Worm (Caenorhabditis elegans) whole organism, L4/young adult: ENCODE measurements around the gene faxc-2.

ENCODE experiments used
- W03F9.2 ChIP-seq: fragments of 150-350 bp; optimal IDR thresholded peaks from 2 replicates; lab custom pipeline; 2014; ENCODE audit warnings: missing biosample characterization, missing genetic modification characterization
- dao-5 ChIP-seq: sonication (generic microtip); optimal IDR thresholded peaks from 2 replicates; lab custom pipeline; 2016; ENCODE audit warnings: missing genotype, missing genetic modification characterization, moderate library complexity, missing compliant biosample characterization
- him-1 ChIP-seq: sonication (generic microtip); optimal IDR thresholded peaks from 2 replicates; lab custom pipeline; 2016; ENCODE audit warnings: missing genotype, missing genetic modification reagents, missing genetic modification characterization, missing compliant biosample characterization

Gene faxc-2

ce11 chrII:13291406-13292124 is 17.5 kb upstream of the faxc-2 start:
- TF ChIP-seq dao-5 (no peak), W03F9.2 (tag; lab: Kevin White, UChicago) (no peak)

- TF ChIP-seq W03F9.2 (tag; lab: Kevin White, UChicago), result no peak
- TF ChIP-seq him-1, result no peak
- no peak for TF ChIP-seq dao-5
Observed at ce11 chrII:13292913-13293312, 16.2 kb upstream of the faxc-2 start.

- TF ChIP-seq him-1, result no peak
- no peak for TF ChIP-seq dao-5
- TF ChIP-seq W03F9.2 (tag; lab: Kevin White, UChicago), result no peak
Observed at ce11 chrII:13293502-13293901, 15.6 kb upstream of the faxc-2 start.

ce11 chrII:13297283-13297682 is 11.8 kb upstream of the faxc-2 start:
- TF ChIP-seq dao-5 (no peak), W03F9.2 (tag; lab: Kevin White, UChicago) (no peak), him-1 (no peak)

ce11 chrII:13297935-13298334 is 11.2 kb upstream of the faxc-2 start:
- no peak for TF ChIP-seq W03F9.2 (tag; lab: Kevin White, UChicago)
- TF ChIP-seq him-1, result no peak
- TF ChIP-seq dao-5, result no peak

- TF ChIP-seq W03F9.2 (tag; lab: Kevin White, UChicago), result no peak
- no peak for TF ChIP-seq dao-5
- no peak for TF ChIP-seq him-1
Observed at ce11 chrII:13298534-13298933, 10.6 kb upstream of the faxc-2 start.

ce11 chrII:13299166-13299805 is 9.8 kb upstream of the faxc-2 start:
- TF ChIP-seq him-1 (no peak), W03F9.2 (tag; lab: Kevin White, UChicago) (no peak), dao-5 (no peak)

- TF ChIP-seq him-1 (no peak), dao-5 (no peak), W03F9.2 (tag; lab: Kevin White, UChicago) (no peak)
Observed at ce11 chrII:13300590-13300989, 8.5 kb upstream of the faxc-2 start.

ce11 chrII:13304339-13304938 is 4.7 kb upstream of the faxc-2 start:
- TF ChIP-seq dao-5, result no peak
- no peak for TF ChIP-seq him-1
- TF ChIP-seq W03F9.2 (tag; lab: Kevin White, UChicago), result no peak

ce11 chrII:13310230-13310629 is 1.1 kb downstream of the faxc-2 start:
- TF ChIP-seq him-1 (no peak), dao-5 (no peak), W03F9.2 (tag; lab: Kevin White, UChicago) (no peak)

- no peak for TF ChIP-seq W03F9.2 (tag; lab: Kevin White, UChicago)
- TF ChIP-seq dao-5, result no peak
- no peak for TF ChIP-seq him-1
Observed at ce11 chrII:13315637-13316523, 6.8 kb downstream of the faxc-2 start.

ce11 chrII:13316630-13317029 is 7.5 kb downstream of the faxc-2 start:
- no peak for TF ChIP-seq dao-5
- no peak for TF ChIP-seq W03F9.2 (tag; lab: Kevin White, UChicago)

- TF ChIP-seq dao-5, result no peak
- no peak for TF ChIP-seq him-1
- TF ChIP-seq W03F9.2 (tag; lab: Kevin White, UChicago), result no peak
Observed at ce11 chrII:13320811-13321210, 11.7 kb downstream of the faxc-2 start, which contains the start of gene mac-1. mac-1 (minus strand) TSS chrII:13320911.

ce11 chrII:13321235-13321634 is 12.1 kb downstream of the faxc-2 start:
- TF ChIP-seq him-1 (no peak), W03F9.2 (tag; lab: Kevin White, UChicago) (no peak), dao-5 (no peak)
